Worm (Caenorhabditis elegans) whole organism, L2 larva: ENCODE measurements around the gene Y39G8C.2.

ENCODE experiments used
- C34F6.9 ChIP-seq: fragments of 150-350 bp; optimal IDR thresholded peaks from 2 replicates; lab custom pipeline; 2014; ENCODE audit warnings: missing biosample characterization, missing genetic modification characterization
- R02D3.7 ChIP-seq: fragments of 150-350 bp; optimal IDR thresholded peaks from 2 replicates; lab custom pipeline; 2014; ENCODE audit warnings: missing biosample characterization, missing genetic modification characterization
- ZK546.5 ChIP-seq: sonication (generic microtip); optimal IDR thresholded peaks from 2 replicates; lab custom pipeline; 2017; ENCODE audit warnings: missing biosample characterization, missing genetic modification characterization
- aly-2 ChIP-seq: fragments of 150-350 bp; optimal IDR thresholded peaks from 2 replicates; lab custom pipeline; 2014; ENCODE audit warnings: missing biosample characterization, missing genetic modification characterization
- ama-1 ChIP-seq: fragments of 150-350 bp; optimal IDR thresholded peaks from 2 replicates; lab custom pipeline; 2018; ENCODE audit warnings: inconsistent platforms
- blmp-1 ChIP-seq: sonication (generic microtip); optimal IDR thresholded peaks from 2 replicates; lab custom pipeline; 2017; ENCODE audit warnings: missing genetic modification characterization, mild to moderate bottlenecking, missing compliant biosample characterization, antibody characterized with exemption, moderate library complexity; ENCODE audit not compliant: insufficient read depth
- ceh-16 ChIP-seq: fragments of 150-350 bp; optimal IDR thresholded peaks from 2 replicates; lab custom pipeline; 2014; ENCODE audit warnings: missing biosample characterization, missing genetic modification characterization
- ceh-82 ChIP-seq: fragments of 150-350 bp; optimal IDR thresholded peaks from 2 replicates; lab custom pipeline; 2014; ENCODE audit warnings: missing biosample characterization, missing genetic modification characterization
- crh-2 ChIP-seq: sonication (generic microtip); optimal IDR thresholded peaks from 2 replicates; lab custom pipeline; 2017; ENCODE audit warnings: missing biosample characterization, missing genetic modification characterization
- dmd-4 ChIP-seq: sonication (generic microtip); optimal IDR thresholded peaks from 2 replicates; lab custom pipeline; 2017; ENCODE audit warnings: missing biosample characterization, missing genetic modification characterization
- fos-1 ChIP-seq: fragments of 150-350 bp; optimal IDR thresholded peaks from 2 replicates; lab custom pipeline; 2014; ENCODE audit warnings: missing biosample characterization, missing genetic modification characterization
- gmeb-1 ChIP-seq: fragments of 150-350 bp; optimal IDR thresholded peaks from 2 replicates; lab custom pipeline; 2014; ENCODE audit warnings: missing biosample characterization, missing genetic modification characterization
- lin-39 ChIP-seq: fragments of 150-350 bp; optimal IDR thresholded peaks from 2 replicates; lab custom pipeline; 2014; ENCODE audit warnings: missing biosample characterization, missing genetic modification reagents, missing genetic modification characterization
- lsy-2 ChIP-seq, 2 experiments: fragments of 150-350 bp in 1 of 2; sonication (generic microtip) in 1 of 2; optimal IDR thresholded peaks; 2 replicates each; lab custom pipeline; 2014 to 2017; ENCODE audit warnings: missing biosample characterization in 2 of 2, missing genetic modification characterization in 2 of 2
- mbf-1 ChIP-seq: sonication (generic microtip); optimal IDR thresholded peaks from 2 replicates; lab custom pipeline; 2017; ENCODE audit warnings: missing biosample characterization, missing genetic modification characterization
- mdl-1 ChIP-seq, 2 experiments: fragments of 150-350 bp in 1 of 2; sonication (generic microtip) in 1 of 2; optimal IDR thresholded peaks; 2 replicates each; lab custom pipeline; 2017; ENCODE audit warnings: missing biosample characterization in 2 of 2, missing genetic modification characterization in 2 of 2
- nhr-11 ChIP-seq: fragments of 150-350 bp; optimal IDR thresholded peaks from 2 replicates; lab custom pipeline; 2014; ENCODE audit warnings: missing biosample characterization, missing genetic modification characterization
- nhr-12 ChIP-seq: fragments of 150-350 bp; optimal IDR thresholded peaks from 2 replicates; lab custom pipeline; 2014; ENCODE audit warnings: missing biosample characterization, missing genetic modification characterization
- nhr-129 ChIP-seq: fragments of 150-350 bp; optimal IDR thresholded peaks from 2 replicates; lab custom pipeline; 2014; ENCODE audit warnings: missing biosample characterization, missing genetic modification characterization
- nhr-21 ChIP-seq: fragments of 150-350 bp; optimal IDR thresholded peaks from 2 replicates; lab custom pipeline; 2014; ENCODE audit warnings: missing biosample characterization, missing genetic modification characterization
- nhr-237 ChIP-seq: fragments of 150-350 bp; optimal IDR thresholded peaks from 2 replicates; lab custom pipeline; 2014; ENCODE audit warnings: missing biosample characterization, missing genetic modification characterization
- nhr-25 ChIP-seq: fragments of 150-350 bp; sonication (generic microtip); optimal IDR thresholded peaks from 3 replicates; lab custom pipeline; 2014; ENCODE audit warnings: missing biosample characterization, missing genetic modification characterization
- nhr-77 ChIP-seq: fragments of 150-350 bp; optimal IDR thresholded peaks from 2 replicates; lab custom pipeline; 2014; ENCODE audit warnings: missing biosample characterization, missing genetic modification characterization
- peb-1 ChIP-seq: fragments of 150-350 bp; optimal IDR thresholded peaks from 2 replicates; lab custom pipeline; 2014; ENCODE audit warnings: missing biosample characterization, missing genetic modification characterization
- sem-4 ChIP-seq: fragments of 150-350 bp; optimal IDR thresholded peaks from 2 replicates; lab custom pipeline; 2014; ENCODE audit warnings: missing biosample characterization, missing genetic modification reagents, missing genetic modification characterization
- skn-1 ChIP-seq: sonication (generic microtip); optimal IDR thresholded peaks from 2 replicates; lab custom pipeline; 2017; ENCODE audit warnings: missing biosample characterization, missing genetic modification characterization
- sma-3 ChIP-seq: sonication (generic microtip); optimal IDR thresholded peaks from 2 replicates; lab custom pipeline; 2016; ENCODE audit warnings: missing genetic modification reagents, missing genetic modification characterization, missing compliant biosample characterization
- sma-9 ChIP-seq, 2 experiments: fragments of 150-350 bp in 1 of 2; sonication (generic microtip) in 1 of 2; optimal IDR thresholded peaks; 2 replicates each; lab custom pipeline; 2014 to 2016; ENCODE audit warnings: missing genetic modification characterization in 2 of 2, mild to moderate bottlenecking in 1 of 2, missing biosample characterization in 1 of 2, missing compliant biosample characterization in 1 of 2, missing genetic modification reagents in 1 of 2, moderate library complexity in 1 of 2
- snpc-4 ChIP-seq: fragments of 150-350 bp; optimal IDR thresholded peaks from 2 replicates; lab custom pipeline; 2014; ENCODE audit warnings: missing biosample characterization, missing genetic modification characterization
- unc-55 ChIP-seq: fragments of 150-350 bp; sonication (generic microtip); optimal IDR thresholded peaks from 3 replicates; lab custom pipeline; 2014; ENCODE audit warnings: missing biosample characterization, missing genetic modification reagents, missing genetic modification characterization
- zag-1 ChIP-seq: fragments of 150-350 bp; optimal IDR thresholded peaks from 2 replicates; lab custom pipeline; 2014; ENCODE audit warnings: missing biosample characterization, missing genetic modification characterization
- ztf-1 ChIP-seq: fragments of 200-800 bp; sonication (Bioruptor generic); conservative IDR thresholded peaks from 2 replicates; pipeline ENCODE4 v1.3.6; 2022; ENCODE audit warnings: missing genetic modification characterization, missing compliant biosample characterization
- ztf-11 ChIP-seq: sonication (generic microtip); optimal IDR thresholded peaks from 2 replicates; lab custom pipeline; 2017; ENCODE audit warnings: missing biosample characterization, missing genetic modification characterization
- ztf-4 ChIP-seq: fragments of 150-350 bp; optimal IDR thresholded peaks from 2 replicates; lab custom pipeline; 2014; ENCODE audit warnings: missing biosample characterization, missing genetic modification characterization

Y39G8C.2 gene

ce11 chrII:14109184-14109664 is 11.8 kb upstream of the Y39G8C.2 start, which contains the start of gene cpg-7:
Gene cpg-7 (minus strand): TSS chrII:14109234.
- TF ChIP-seq nhr-77 (tag; lab: Kevin White, UChicago) (no peak), ztf-1 (no peak), lin-39 (tag; lab: Kevin White, UChicago) (no peak), sem-4 (tag; lab: Kevin White, UChicago) (no peak), ama-1 (lab: Kevin White, UChicago) (no peak)

- no peak for TF ChIP-seq dmd-4
- TF ChIP-seq nhr-129 (tag; lab: Kevin White, UChicago), result no peak
- TF ChIP-seq unc-55 (GFP tag; lab: Kevin White, UChicago), result no peak
- no peak for TF ChIP-seq aly-2 (tag; lab: Kevin White, UChicago)
These were observed 8.7 kb upstream of the Y39G8C.2 start for ce11 chrII:14106164-14106563.

ce11 chrII:14104470-14104869 is 7.1 kb upstream of the Y39G8C.2 start, which contains the start of gene gur-4:
Gene gur-4 (plus strand): TSS chrII:14104770.
- TF ChIP-seq nhr-237 (tag; lab: Kevin White, UChicago), result no peak
- TF ChIP-seq ztf-1, result no peak
- TF ChIP-seq lsy-2 (tag; optimal IDR thresholded peaks at IDR 0.05; lab: Kevin White, UChicago), result no peak
- no peak for TF ChIP-seq ama-1 (lab: Kevin White, UChicago)
- no peak for TF ChIP-seq ztf-4 (tag; lab: Kevin White, UChicago)
- TF ChIP-seq nhr-77 (tag; lab: Kevin White, UChicago), result no peak
- TF ChIP-seq fos-1 (tag; lab: Kevin White, UChicago), result no peak
- no peak for TF ChIP-seq snpc-4 (tag; lab: Kevin White, UChicago)

DNA sequence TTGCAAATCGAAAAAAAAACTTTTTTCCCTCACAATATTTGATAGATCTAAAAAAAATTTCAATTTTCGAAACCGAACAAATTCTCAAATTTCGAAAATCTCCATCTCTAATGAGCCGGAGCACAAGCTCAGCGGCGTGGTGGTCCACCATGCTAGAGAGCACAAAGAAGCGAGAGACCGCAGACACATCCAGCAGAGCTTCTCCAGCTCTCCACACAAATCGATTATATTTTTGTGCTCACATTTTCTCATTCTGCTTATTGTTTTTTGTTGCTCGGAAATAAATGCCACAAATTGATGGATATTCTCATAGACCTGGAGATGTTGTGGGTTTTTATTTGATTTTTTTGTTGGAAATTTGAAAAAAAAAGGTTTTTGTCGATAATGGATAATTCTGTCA is 4.7 kb upstream of the Y39G8C.2 start:
- TF ChIP-seq lsy-2 (tag; optimal IDR thresholded peaks at IDR 0.05; lab: Kevin White, UChicago) (peak in 1 of 2 experiments; percentile 11), mdl-1 (tag; optimal IDR thresholded peaks at IDR 0.05; lab: Kevin White, UChicago) (no peak), unc-55 (GFP tag; lab: Kevin White, UChicago) (peak; percentile 30), sma-9 (GFP tag; optimal IDR thresholded peaks at IDR 0.05; lab: Kevin White, UChicago) (no peak), sma-9 (tag; optimal IDR thresholded peaks at IDR 0.05; lab: Kevin White, UChicago) (no peak), mbf-1 (tag; lab: Kevin White, UChicago) (no peak), aly-2 (tag; lab: Kevin White, UChicago) (no peak), C34F6.9 (tag; lab: Kevin White, UChicago) (peak; percentile 53), sma-3 (GFP tag; lab: Kevin White, UChicago) (no peak)

DNA sequence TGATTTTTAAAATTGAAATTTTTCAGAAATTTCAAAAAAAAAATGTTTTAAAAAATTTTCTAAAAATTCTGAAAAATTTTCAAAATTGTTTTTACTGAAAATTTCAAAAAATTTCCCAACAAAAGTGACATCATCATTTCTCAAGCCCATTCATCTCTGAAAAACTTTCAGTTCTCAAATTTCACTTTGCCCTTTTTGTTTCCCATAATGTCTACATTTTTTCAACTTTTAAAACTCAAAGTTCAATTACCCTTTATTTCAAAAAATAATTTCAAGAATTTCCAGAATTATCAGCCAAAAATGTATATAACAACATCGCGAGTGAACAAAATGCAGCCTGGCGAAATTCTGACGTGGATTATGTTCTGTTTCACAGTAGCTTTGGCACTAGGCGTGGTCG is 3.5 kb upstream of the Y39G8C.2 start, which contains the start of gene bkip-1:
Gene bkip-1, plus strand, starts transcription at position 301 of the 400 bp plus-strand sequence.
- no peak for TF ChIP-seq lsy-2 (tag; optimal IDR thresholded peaks at IDR 0.05; lab: Kevin White, UChicago)
- TF ChIP-seq ztf-11, result no peak
- no peak for TF ChIP-seq unc-55 (GFP tag; lab: Kevin White, UChicago)
- TF ChIP-seq nhr-237 (tag; lab: Kevin White, UChicago), result no peak
- no peak for TF ChIP-seq crh-2
- no peak for TF ChIP-seq lin-39 (tag; lab: Kevin White, UChicago)
- no peak for TF ChIP-seq snpc-4 (tag; lab: Kevin White, UChicago)
- TF ChIP-seq, all 48 proteins: peak for 0

DNA sequence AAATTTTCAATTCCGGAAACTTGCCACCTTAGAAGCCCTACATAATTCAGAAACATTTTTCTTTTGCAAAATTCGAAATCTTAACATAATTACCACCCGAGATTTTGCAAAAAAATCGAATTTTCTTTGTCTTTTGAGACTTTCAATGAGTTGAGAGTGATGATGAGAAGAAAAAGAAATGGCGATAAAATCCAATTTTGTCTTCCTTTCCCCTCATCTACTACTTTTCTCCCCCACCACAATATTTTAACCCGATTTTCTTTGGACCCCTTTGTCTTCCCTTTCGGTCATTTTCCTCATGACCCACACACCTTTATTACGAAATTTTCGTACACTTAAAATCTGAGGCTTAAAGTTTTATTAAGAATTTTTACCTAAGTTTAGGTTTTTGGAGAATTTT is 930 bp upstream of the Y39G8C.2 start:
- TF ChIP-seq ZK546.5 (tag; lab: Kevin White, UChicago), result no peak
- no peak for TF ChIP-seq sem-4 (tag; lab: Kevin White, UChicago)
- TF ChIP-seq nhr-11 (tag; lab: Kevin White, UChicago), result no peak
- TF ChIP-seq blmp-1 (tag; lab: Kevin White, UChicago), result no peak
- TF ChIP-seq zag-1 (tag; lab: Kevin White, UChicago), result no peak
- TF ChIP-seq nhr-12 (tag; lab: Kevin White, UChicago), result no peak
- TF ChIP-seq nhr-25 (tag; lab: Kevin White, UChicago), result no peak
- no peak for TF ChIP-seq R02D3.7 (tag; lab: Kevin White, UChicago)
- no peak for TF ChIP-seq peb-1 (tag; lab: Kevin White, UChicago)
- TF ChIP-seq C34F6.9 (tag; lab: Kevin White, UChicago), result no peak
- no peak for TF ChIP-seq gmeb-1 (tag; lab: Kevin White, UChicago)
- TF ChIP-seq unc-55 (GFP tag; lab: Kevin White, UChicago), result no peak
- TF ChIP-seq nhr-21 (tag; lab: Kevin White, UChicago), result no peak
- no peak for TF ChIP-seq ztf-4 (tag; lab: Kevin White, UChicago)
- no peak for TF ChIP-seq ceh-16 (tag; lab: Kevin White, UChicago)
- TF ChIP-seq sma-3 (GFP tag; lab: Kevin White, UChicago), result no peak
- TF ChIP-seq skn-1 (tag; lab: Kevin White, UChicago), result no peak
- TF ChIP-seq ceh-82 (tag; lab: Kevin White, UChicago), result no peak
- TF ChIP-seq nhr-77 (tag; lab: Kevin White, UChicago), result no peak
- no peak for TF ChIP-seq snpc-4 (tag; lab: Kevin White, UChicago)
